Fruit fly (Drosophila melanogaster) whole organism, pupa: ENCODE results near the gene CG8301.
A peak's percentile ranks its signal among the peaks of the same experiment; 100 is the strongest.

Source experiments
- CG14655 ChIP-seq: fragments of 200-800 bp; sonication (Bioruptor generic); optimal IDR thresholded peaks from 3 replicates; lab custom pipeline; 2017; ENCODE audit warnings: mild to moderate bottlenecking, missing biosample characterization, missing genetic modification reagents, missing genetic modification characterization
- CG17806 ChIP-seq: fragments of 200-800 bp; sonication (Bioruptor generic); optimal IDR thresholded peaks from 2 replicates; lab custom pipeline; 2018; ENCODE audit warnings: missing biosample characterization, mild to moderate bottlenecking, missing genetic modification characterization, moderate library complexity
- CG34367 ChIP-seq: fragments of 200-800 bp; sonication (Bioruptor generic); optimal IDR thresholded peaks from 2 replicates; lab custom pipeline; 2018; ENCODE audit warnings: missing biosample characterization, mild to moderate bottlenecking, missing genetic modification characterization
- Pif1B ChIP-seq: fragments of 200-800 bp; sonication (Bioruptor generic); optimal IDR thresholded peaks from 3 replicates; lab custom pipeline; 2016; ENCODE audit warnings: missing biosample characterization, missing genetic modification characterization
- fd96Ca ChIP-seq: fragments of 200-800 bp; sonication (Bioruptor generic); IDR thresholded peaks from 3 replicates; pipeline ENCODE4 v1.3.6; 2022; ENCODE audit warnings: missing biosample characterization, missing genetic modification characterization

DNA sequence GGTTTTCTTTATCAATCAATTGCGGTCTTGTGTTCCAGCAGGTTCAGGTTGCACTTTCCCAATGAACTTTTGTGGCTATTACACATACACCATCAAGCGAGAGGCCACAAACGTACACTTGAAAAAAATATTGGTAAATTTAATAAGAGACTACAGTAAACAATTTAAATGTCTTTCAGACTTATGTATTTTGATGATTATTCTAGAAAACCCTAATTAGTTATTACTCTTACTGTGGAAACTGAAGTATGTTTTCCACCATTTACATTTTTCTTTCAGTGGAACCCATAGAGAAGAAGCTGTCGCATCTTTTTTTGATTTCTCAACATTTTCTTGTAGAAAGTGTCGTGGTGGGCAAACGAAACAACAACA is 47.0 kb upstream of the CG8301 start:
- peak; percentile 75 for TF ChIP-seq Pif1B (GFP tag; lab: Kevin White, UChicago)
- TF ChIP-seq CG14655: peak; percentile 93
- peak; percentile 86 for TF ChIP-seq CG34367
- TF ChIP-seq CG17806: peak; percentile 90
- TF ChIP-seq fd96Ca: peak; percentile 51; the same call in 1 of the 3 replicates
